Fruit fly (Drosophila melanogaster) whole organism, wandering third instar larva: ENCODE measurements around the gene PolE1.

Experiments
- Dfd ChIP-seq: fragments of >200 bp; optimal IDR thresholded peaks from 2 replicates; lab custom pipeline; 2017; ENCODE audit warnings: missing biosample characterization, missing genetic modification characterization
- HLH106 ChIP-seq: fragments of 200-800 bp; optimal IDR thresholded peaks from 3 replicates; lab custom pipeline; 2019; ENCODE audit warnings: missing biosample characterization, mild to moderate bottlenecking, missing genetic modification characterization, moderate library complexity
- Hnf4 ChIP-seq: fragments of 200-800 bp; sonication (Bioruptor generic); optimal IDR thresholded peaks from 2 replicates; lab custom pipeline; 2016; ENCODE audit warnings: missing biosample characterization, mild to moderate bottlenecking, missing genetic modification characterization
- Hr78 ChIP-seq: fragments of >200 bp; optimal IDR thresholded peaks from 2 replicates; lab custom pipeline; 2017; ENCODE audit warnings: missing biosample characterization, missing genetic modification characterization
- Myc ChIP-seq: fragments of >200 bp; optimal IDR thresholded peaks from 2 replicates; lab custom pipeline; 2017
- N ChIP-seq: fragments of >200 bp; optimal IDR thresholded peaks from 2 replicates; lab custom pipeline; 2018; ENCODE audit warnings: missing biosample characterization, missing external identifiers, missing genetic modification characterization
- Vsx2 ChIP-seq: fragments of 200-300, 225-300 bp; sonication (Bioruptor generic); optimal IDR thresholded peaks from 2 replicates; lab custom pipeline; 2018; ENCODE audit warnings: missing biosample characterization, missing genetic modification characterization; ENCODE audit not compliant: partially characterized antibody
- brk ChIP-seq: fragments of 200-800 bp; sonication (Bioruptor generic); optimal IDR thresholded peaks from 2 replicates; lab custom pipeline; 2016; ENCODE audit warnings: missing biosample characterization, mild to moderate bottlenecking, missing genetic modification characterization
- pan ChIP-seq: fragments of >200 bp; optimal IDR thresholded peaks from 2 replicates; lab custom pipeline; 2017
- psq ChIP-seq: fragments of 200-800 bp; sonication (Bioruptor generic); optimal IDR thresholded peaks from 3 replicates; lab custom pipeline; 2017; ENCODE audit warnings: missing biosample characterization, mild to moderate bottlenecking, missing genetic modification characterization, moderate library complexity

dm6 chr3R:23336513-23336912 is 11.4 kb upstream of the PolE1 start:
- TF ChIP-seq Hnf4 (GFP tag; lab: Kevin White, UChicago) (no peak), brk (GFP tag; lab: Kevin White, UChicago) (no peak), N (GFP tag; lab: Kevin White, UChicago) (no peak), Myc (no peak), Dfd (GFP tag; lab: Kevin White, UChicago) (no peak), Vsx2 (GFP tag; lab: Kevin White, UChicago) (no peak), Hr78 (GFP tag; lab: Kevin White, UChicago) (no peak), pan (lab: Kevin White, UChicago) (no peak), psq (GFP tag; lab: Kevin White, UChicago) (no peak), HLH106 (tag; lab: Kevin White, UChicago) (no peak)
